Worm (Caenorhabditis elegans) whole organism, L4 larva: ENCODE data around the gene srab-13.

Source experiments
- F26F4.8 ChIP-seq: fragments of 200-800 bp; sonication (Bioruptor generic); conservative IDR thresholded peaks from 2 replicates; pipeline ENCODE4 v1.3.6; 2022; ENCODE audit warnings: missing genetic modification characterization, missing compliant biosample characterization
- F44E2.7 ChIP-seq: fragments of 200-800 bp; sonication (Bioruptor generic); IDR thresholded peaks from 2 replicates; pipeline ENCODE4 v2.1.2; 2022; ENCODE audit warnings: missing genetic modification characterization, missing compliant biosample characterization
- T20F7.1 ChIP-seq: fragments of 200-800 bp; sonication (Bioruptor generic); optimal IDR thresholded peaks from 2 replicates; lab custom pipeline; 2018; ENCODE audit warnings: mild to moderate bottlenecking, missing genetic modification characterization, missing compliant biosample characterization
- Y5F2A.4 ChIP-seq: fragments of 200-800 bp; sonication (Bioruptor generic); optimal IDR thresholded peaks from 2 replicates; lab custom pipeline; 2018; ENCODE audit warnings: mild to moderate bottlenecking, missing genetic modification characterization, missing compliant biosample characterization
- Y75B8A.6 ChIP-seq: fragments of 200-800 bp; sonication (Bioruptor generic); IDR thresholded peaks from 2 replicates; pipeline ENCODE4 v1.3.6; 2022; ENCODE audit warnings: missing genetic modification reagents, missing genetic modification characterization, missing compliant biosample characterization
- aha-1 ChIP-seq: fragments of 150-350 bp; peaks from one replicate; lab custom pipeline; 2014; ENCODE audit warnings: missing biosample characterization, missing genetic modification characterization
- aly-2 ChIP-seq: sonication (generic microtip); optimal IDR thresholded peaks from 2 replicates; lab custom pipeline; 2018; ENCODE audit warnings: missing biosample characterization, missing genetic modification characterization
- attf-4 ChIP-seq: sonication (generic microtip); optimal IDR thresholded peaks from 3 replicates; lab custom pipeline; 2017; ENCODE audit warnings: missing biosample characterization, missing genetic modification characterization
- ceh-82 ChIP-seq: sonication (generic microtip); optimal IDR thresholded peaks from 2 replicates; lab custom pipeline; 2017; ENCODE audit warnings: missing biosample characterization, missing genetic modification characterization
- ces-1 ChIP-seq: fragments of 150-350 bp; sonication (generic microtip); optimal IDR thresholded peaks from 4 replicates; lab custom pipeline; 2014; ENCODE audit warnings: missing biosample characterization, missing genetic modification reagents, missing genetic modification characterization
- daf-16 ChIP-seq, 3 experiments: sonication (generic microtip); optimal IDR thresholded peaks; 2 replicates each; lab custom pipeline; 2016 to 2017; ENCODE audit warnings: missing genetic modification characterization in 3 of 3, missing genetic modification reagents in 3 of 3, mild to moderate bottlenecking in 2 of 3, missing compliant biosample characterization in 2 of 3, missing biosample characterization in 1 of 3, moderate library complexity in 1 of 3
- daf-19 ChIP-seq: fragments of 200-800 bp; sonication (Bioruptor generic); conservative IDR thresholded peaks from 2 replicates; pipeline ENCODE4 v1.3.6; 2022; ENCODE audit warnings: missing genetic modification characterization, missing compliant biosample characterization
- daf-8 ChIP-seq: fragments of 200-800 bp; sonication (Bioruptor generic); IDR thresholded peaks from 2 replicates; pipeline ENCODE4 v1.3.6; 2022; ENCODE audit warnings: missing genetic modification characterization, missing compliant biosample characterization
- dmd-6 ChIP-seq: fragments of 200-800 bp; sonication (Bioruptor generic); IDR thresholded peaks from 2 replicates; pipeline ENCODE4 v1.3.6; 2022; ENCODE audit warnings: missing genetic modification reagents, missing genetic modification characterization, missing compliant biosample characterization
- dmd-8 ChIP-seq: fragments of 200-800 bp; sonication (Bioruptor generic); IDR thresholded peaks from 2 replicates; pipeline ENCODE4 v1.3.6; 2022; ENCODE audit warnings: missing genetic modification characterization, missing compliant biosample characterization
- dve-1 ChIP-seq: sonication (generic microtip); optimal IDR thresholded peaks from 2 replicates; lab custom pipeline; 2017; ENCODE audit warnings: antibody characterized with exemption, mild to moderate bottlenecking, missing genetic modification characterization, missing compliant biosample characterization; ENCODE audit not compliant: insufficient read depth
- egl-43 ChIP-seq: fragments of 200-800 bp; sonication (Bioruptor generic); IDR thresholded peaks from 2 replicates; pipeline ENCODE4 v1.3.6; 2022; ENCODE audit warnings: missing genetic modification reagents, missing genetic modification characterization, missing compliant biosample characterization
- hif-1 ChIP-seq, 2 experiments: sonication (generic microtip); optimal IDR thresholded peaks; 2 replicates each; lab custom pipeline; 2016 to 2017; ENCODE audit warnings: missing compliant biosample characterization in 2 of 2, missing genetic modification characterization in 2 of 2, missing genetic modification reagents in 2 of 2, missing genotype in 2 of 2, mild to moderate bottlenecking in 1 of 2
- hlh-11 ChIP-seq: fragments of 200-800 bp; sonication (Bioruptor generic); optimal IDR thresholded peaks from 2 replicates; lab custom pipeline; 2018; ENCODE audit warnings: mild to moderate bottlenecking, missing genetic modification characterization, missing compliant biosample characterization
- hlh-30 ChIP-seq: sonication (generic microtip); optimal IDR thresholded peaks from 2 replicates; lab custom pipeline; 2017; ENCODE audit warnings: antibody characterized with exemption, mild to moderate bottlenecking, missing genetic modification characterization, missing compliant biosample characterization; ENCODE audit not compliant: insufficient read depth
- lin-1 ChIP-seq: fragments of 200-800 bp; sonication (Bioruptor generic); IDR thresholded peaks from 2 replicates; pipeline ENCODE4 v1.3.6; 2022; ENCODE audit warnings: missing genetic modification reagents, missing genetic modification characterization, missing compliant biosample characterization
- lir-3 ChIP-seq: sonication (generic microtip); optimal IDR thresholded peaks from 2 replicates; lab custom pipeline; 2016; ENCODE audit warnings: mild to moderate bottlenecking, missing genetic modification characterization, missing compliant biosample characterization
- mdl-1 ChIP-seq, 2 experiments: fragments of 150-350 bp in 1 of 2; sonication (generic microtip) in 1 of 2; optimal IDR thresholded peaks; 2 replicates each; lab custom pipeline; 2014 to 2017; ENCODE audit warnings: missing biosample characterization in 2 of 2, missing genetic modification characterization in 2 of 2
- mdt-29 ChIP-seq: fragments of 200-800 bp; sonication (Bioruptor generic); IDR thresholded peaks from 2 replicates; pipeline ENCODE4 v1.3.6; 2022; ENCODE audit warnings: missing genetic modification reagents, missing genetic modification characterization, missing compliant biosample characterization
- nhr-237 ChIP-seq: sonication (generic microtip); optimal IDR thresholded peaks from 2 replicates; lab custom pipeline; 2017; ENCODE audit warnings: missing biosample characterization, missing genetic modification characterization
- nhr-28 ChIP-seq: fragments of 150-350 bp; optimal IDR thresholded peaks from 2 replicates; lab custom pipeline; 2014; ENCODE audit warnings: missing biosample characterization, missing genetic modification characterization
- nhr-48 ChIP-seq: sonication (generic microtip); optimal IDR thresholded peaks from 2 replicates; lab custom pipeline; 2016; ENCODE audit warnings: mild to moderate bottlenecking, missing genetic modification characterization, missing compliant biosample characterization
- nhr-77 ChIP-seq: fragments of 150-350 bp; optimal IDR thresholded peaks from 2 replicates; lab custom pipeline; 2014; ENCODE audit warnings: missing biosample characterization, missing genetic modification characterization
- php-3 ChIP-seq: fragments of 200-800 bp; sonication (Bioruptor generic); IDR thresholded peaks from 2 replicates; pipeline ENCODE4 v1.3.6; 2022; ENCODE audit warnings: missing genetic modification reagents, missing genetic modification characterization, missing compliant biosample characterization
- pqm-1 ChIP-seq: sonication (generic microtip); optimal IDR thresholded peaks from 2 replicates; lab custom pipeline; 2017; ENCODE audit warnings: missing biosample characterization, missing genetic modification characterization
- set-16 ChIP-seq: fragments of 200-800 bp; sonication (Bioruptor generic); IDR thresholded peaks from 2 replicates; pipeline ENCODE4 v1.3.6; 2022; ENCODE audit warnings: missing genetic modification reagents, missing genetic modification characterization, missing compliant biosample characterization
- tra-1 ChIP-seq: fragments of 200-800 bp; sonication (Bioruptor generic); IDR thresholded peaks from 2 replicates; pipeline ENCODE4 v1.3.6; 2022; ENCODE audit warnings: missing genetic modification reagents, missing genetic modification characterization, missing compliant biosample characterization
- unc-62 ChIP-seq, 3 experiments: fragments of 150-350 bp in 1 of 3; sonication (generic microtip); optimal IDR thresholded peaks in 2 of 3; peaks in 1 of 3; 1 replicate in 1 of 3; 2 replicates in 2 of 3; lab custom pipeline; 2014 to 2017; ENCODE audit warnings: missing biosample characterization in 3 of 3, missing genetic modification characterization in 3 of 3, missing genetic modification reagents in 3 of 3, missing genotype in 1 of 3
- zag-1 ChIP-seq: fragments of 150-350 bp; optimal IDR thresholded peaks from 2 replicates; lab custom pipeline; 2014; ENCODE audit warnings: missing biosample characterization, missing genetic modification characterization
- ztf-7 ChIP-seq: fragments of 150-350 bp; optimal IDR thresholded peaks from 2 replicates; lab custom pipeline; 2014; ENCODE audit warnings: missing biosample characterization, missing genetic modification characterization

The srab-13 gene

ce11 chrV:1999531-2000094 lies 28.1 kb downstream of the srab-13 start, which contains the start of gene alh-5 (continued):
- TF ChIP-seq Y75B8A.6 (GFP tag; lab: Robert Waterston, UW) (no peak), daf-8 (GFP tag; lab: Robert Waterston, UW) (no peak), nhr-77 (tag; lab: Kevin White, UChicago) (peak; percentile 55), tra-1 (GFP tag; lab: Robert Waterston, UW) (no peak), ztf-7 (no peak), unc-62 (GFP tag; optimal IDR thresholded peaks at IDR 0.05 in 1 of 2; lab: Kevin White, UChicago) (no peak), unc-62 (tag; optimal IDR thresholded peaks at IDR 0.05; lab: Kevin White, UChicago) (no peak), hlh-30 (peak; percentile 68), pqm-1 (tag; lab: Kevin White, UChicago) (peak; percentile 5), ceh-82 (tag; lab: Kevin White, UChicago) (no peak), dmd-8 (no peak), mdt-29 (GFP tag; lab: Robert Waterston, UW) (no peak), nhr-237 (tag; lab: Kevin White, UChicago) (no peak), aha-1 (tag; lab: Kevin White, UChicago) (peak; percentile 40), F44E2.7 (GFP tag; lab: Robert Waterston, UW) (no peak), daf-16 (GFP tag; optimal IDR thresholded peaks at IDR 0.05; lab: Kevin White, UChicago) (no peak), daf-16 (tag; optimal IDR thresholded peaks at IDR 0.05; lab: Kevin White, UChicago) (peak; percentile 86), dmd-6 (GFP tag; lab: Robert Waterston, UW) (peak; percentile 35; the same call in 1 of the 2 replicates), attf-4 (no peak), php-3 (GFP tag; lab: Robert Waterston, UW) (no peak), daf-19 (GFP tag; lab: Robert Waterston, UW) (no peak), dve-1 (peak; percentile 58), T20F7.1 (GFP tag; lab: Kevin White, UChicago) (no peak), hif-1 (tag; optimal IDR thresholded peaks at IDR 0.05; lab: Kevin White, UChicago) (no peak), nhr-48 (tag; lab: Kevin White, UChicago) (no peak), lin-1 (GFP tag; lab: Robert Waterston, UW) (no peak), F26F4.8 (GFP tag; lab: Robert Waterston, UW) (no peak)

- TF ChIP-seq daf-16 (GFP tag; optimal IDR thresholded peaks at IDR 0.05; lab: Kevin White, UChicago) (no peak), daf-16 (tag; optimal IDR thresholded peaks at IDR 0.05; lab: Kevin White, UChicago) (peak; percentile 63), php-3 (GFP tag; lab: Robert Waterston, UW) (peak; percentile 74), nhr-28 (tag; lab: Kevin White, UChicago) (peak; percentile 22), aly-2 (tag; lab: Kevin White, UChicago) (no peak)
Observed at ce11 chrV:1998358-1998757, 29.3 kb downstream of the srab-13 start.

DNA sequence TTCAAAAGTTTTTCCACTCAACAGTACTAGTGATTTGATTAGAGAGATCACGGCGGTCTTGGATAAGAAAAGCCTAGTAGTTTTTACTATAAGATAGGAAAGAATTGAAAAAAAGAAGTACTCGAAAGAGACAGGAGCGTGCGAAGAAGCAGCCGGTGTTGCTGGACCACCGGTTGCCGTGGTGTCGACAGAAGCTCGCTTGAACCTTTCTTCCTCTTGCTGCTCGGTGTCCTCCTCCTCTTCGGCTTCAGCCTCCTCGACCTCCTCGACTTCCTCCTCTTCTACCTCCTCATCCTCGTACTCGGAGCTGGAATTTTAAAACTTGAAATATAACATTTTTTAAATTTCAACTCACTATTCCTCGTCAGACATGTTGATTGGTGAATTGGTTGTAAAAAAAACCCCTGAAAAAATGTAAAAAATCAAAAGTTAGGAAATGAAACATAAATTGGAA lies 35.1 kb downstream of the srab-13 start, which contains the start of gene tnt-4:
Gene tnt-4 (minus strand): TSS at position 404 of the 454 bp plus-strand sequence.
- TF ChIP-seq Y5F2A.4 (GFP tag; lab: Kevin White, UChicago) (no peak), set-16 (peak; percentile 76)

DNA sequence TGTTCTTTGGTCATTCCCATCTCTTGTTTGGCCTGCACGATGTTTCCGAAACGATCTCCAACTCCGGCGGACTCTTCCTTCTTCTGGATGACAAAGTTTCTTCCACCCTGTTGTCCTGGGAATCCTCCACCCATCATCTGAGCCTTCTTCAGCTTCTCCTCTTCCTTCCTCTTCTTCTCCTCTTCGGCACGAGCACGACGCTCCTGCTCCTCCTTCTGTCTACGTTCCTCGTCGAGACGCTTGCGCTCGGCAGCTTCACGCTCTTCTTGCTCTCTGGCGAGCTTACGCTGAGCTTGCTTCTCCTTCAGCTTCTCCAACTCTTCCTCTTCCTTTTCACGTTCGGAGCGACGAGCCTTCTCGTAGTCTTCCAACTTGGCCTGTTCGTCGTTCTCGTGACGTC lies 36.3 kb downstream of the srab-13 start:
- TF ChIP-seq ces-1 (GFP tag; lab: Kevin White, UChicago) (no peak), set-16 (peak; percentile 90), egl-43 (0 out of 2 replicates have a peak, but pooled peaks have one; percentile 40), zag-1 (tag; lab: Kevin White, UChicago) (no peak)

DNA sequence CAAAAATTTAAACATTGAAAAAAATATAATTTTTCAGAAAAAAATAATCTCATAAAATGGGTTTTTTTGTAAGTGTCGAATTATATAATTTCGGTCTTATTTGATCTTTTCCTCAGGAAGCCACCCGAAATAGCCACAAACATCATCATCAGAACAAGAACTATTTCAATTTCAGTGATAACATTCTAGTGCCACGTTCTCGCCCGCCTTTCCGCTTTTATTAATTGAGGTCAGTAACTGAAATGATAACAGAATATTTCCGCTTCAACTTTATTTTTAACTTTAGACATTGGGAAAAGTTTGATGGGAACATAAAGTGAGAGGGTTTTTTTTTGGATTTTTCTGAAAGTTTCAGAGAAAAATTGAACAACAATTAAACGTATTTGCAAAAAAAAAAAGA lies 38.5 kb downstream of the srab-13 start:
- peak in 1 of 2 experiments; percentile 30 for TF ChIP-seq unc-62 (GFP tag; optimal IDR thresholded peaks at IDR 0.05 in 1 of 2; lab: Kevin White, UChicago)
- TF ChIP-seq unc-62 (tag; optimal IDR thresholded peaks at IDR 0.05; lab: Kevin White, UChicago) = no peak
- peak; percentile 32 for TF ChIP-seq nhr-28 (tag; lab: Kevin White, UChicago)
- TF ChIP-seq daf-16 (GFP tag; optimal IDR thresholded peaks at IDR 0.05; lab: Kevin White, UChicago) = no peak
- TF ChIP-seq daf-16 (tag; optimal IDR thresholded peaks at IDR 0.05; lab: Kevin White, UChicago) = peak; percentile 31
- no peak for TF ChIP-seq lir-3 (tag; lab: Kevin White, UChicago)
- TF ChIP-seq mdl-1 (tag; optimal IDR thresholded peaks at IDR 0.05; lab: Kevin White, UChicago) = no peak
- peak; percentile 36; the same call in 1 of the 2 replicates for TF ChIP-seq dmd-6 (GFP tag; lab: Robert Waterston, UW)
- TF ChIP-seq pqm-1 (tag; lab: Kevin White, UChicago) = peak; percentile 83
- TF ChIP-seq hlh-11 = peak; percentile 8
- TF ChIP-seq, all 104 proteins: peak for 6
